Worm (Caenorhabditis elegans) whole organism, young adult: ENCODE data around the gene W09G12.6.

Experiments
- F52B5.7 ChIP-seq: sonication (generic microtip); optimal IDR thresholded peaks from 2 replicates; lab custom pipeline; 2016; ENCODE audit warnings: mild to moderate bottlenecking, missing genetic modification characterization, missing compliant biosample characterization
- F55B11.4 ChIP-seq: sonication (generic microtip); optimal IDR thresholded peaks from 2 replicates; lab custom pipeline; 2016; ENCODE audit warnings: missing compliant biosample characterization, missing genetic modification characterization, borderline replicate concordance; ENCODE audit not compliant: insufficient read depth
- ZK185.1 ChIP-seq: sonication (generic microtip); optimal IDR thresholded peaks from 2 replicates; lab custom pipeline; 2016; ENCODE audit warnings: mild to moderate bottlenecking, missing genetic modification characterization, missing compliant biosample characterization; ENCODE audit not compliant: poor library complexity, severe bottlenecking
- ama-1 ChIP-seq, 3 experiments: fragments of 150-350 bp in 1 of 3; sonication (generic microtip) in 2 of 3; optimal IDR thresholded peaks; 2 replicates each; lab custom pipeline; 2014 to 2018; ENCODE audit warnings: missing biosample characterization in 2 of 3, missing genetic modification characterization in 2 of 3, missing genetic modification reagents in 2 of 3
- aptf-2 ChIP-seq: fragments of 200-800 bp; sonication (Bioruptor generic); conservative IDR thresholded peaks from 2 replicates; pipeline ENCODE4 v1.3.6; 2022; ENCODE audit warnings: missing genetic modification reagents, missing genetic modification characterization, missing compliant biosample characterization
- chd-7 ChIP-seq: sonication (generic microtip); optimal IDR thresholded peaks from 2 replicates; lab custom pipeline; 2016; ENCODE audit warnings: mild to moderate bottlenecking, missing genetic modification characterization, moderate library complexity, missing compliant biosample characterization
- dox-1 ChIP-seq: fragments of 200-800 bp; sonication (Bioruptor generic); IDR thresholded peaks from 2 replicates; pipeline ENCODE4 v1.3.6; 2022; ENCODE audit warnings: missing genetic modification reagents, missing genetic modification characterization, missing compliant biosample characterization

DNA sequence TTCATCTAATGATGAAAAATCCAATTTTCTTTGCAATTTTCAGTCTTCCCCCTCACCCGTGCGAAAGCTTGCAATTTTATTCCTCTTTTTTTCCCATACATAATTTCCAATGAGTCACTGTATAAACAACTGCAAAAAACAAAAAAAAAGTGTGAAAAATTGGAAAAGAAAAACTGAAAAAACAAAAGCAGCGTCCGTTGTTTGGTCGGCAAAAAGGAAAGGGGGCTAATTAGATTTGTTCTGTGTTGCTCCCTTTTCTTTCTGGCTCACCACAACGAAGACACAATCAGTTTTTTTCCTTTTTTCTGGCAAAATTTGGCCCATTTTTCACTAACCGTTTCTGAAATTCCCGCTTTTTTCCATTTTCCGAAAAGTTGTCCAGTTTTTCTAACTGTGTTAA, 19.3 kb upstream of the W09G12.6 start:
- TF ChIP-seq ama-1 (optimal IDR thresholded peaks at IDR 0.05; lab: Kevin White, UChicago) (no peak), ama-1 (GFP tag; optimal IDR thresholded peaks at IDR 0.05; lab: Kevin White, UChicago) (no peak), F55B11.4 (no peak), dox-1 (GFP tag; lab: Robert Waterston, UW) (no peak), ZK185.1 (tag; lab: Kevin White, UChicago) (no peak), aptf-2 (no peak), chd-7 (no peak), F52B5.7 (tag; lab: Kevin White, UChicago) (no peak)
